Fruit fly (Drosophila melanogaster) whole organism, embryonic: ENCODE results near the gene CG8369.

Experiments
- ATbp ChIP-seq: fragments of 200-800 bp; sonication (Bioruptor generic); optimal IDR thresholded peaks from 2 replicates; lab custom pipeline; 2017; ENCODE audit warnings: missing biosample characterization, mild to moderate bottlenecking, missing genetic modification characterization, missing genetic modification reagents
- Bdp1 ChIP-seq: fragments of 200-800 bp; sonication (Bioruptor generic); optimal IDR thresholded peaks from 3 replicates; lab custom pipeline; 2016; ENCODE audit warnings: missing biosample characterization, missing genetic modification characterization
- CG12391 ChIP-seq: fragments of 200-800 bp; sonication (Bioruptor generic); optimal IDR thresholded peaks from 3 replicates; lab custom pipeline; 2018; ENCODE audit warnings: missing biosample characterization, mild to moderate bottlenecking, missing genetic modification characterization, moderate library complexity
- CG13296 ChIP-seq: fragments of 200-800 bp; sonication (Bioruptor generic); optimal IDR thresholded peaks from 3 replicates; lab custom pipeline; 2018; ENCODE audit warnings: missing biosample characterization, mild to moderate bottlenecking, missing genetic modification characterization
- CG13775 ChIP-seq: fragments of 200-800 bp; sonication (Bioruptor generic); optimal IDR thresholded peaks from 3 replicates; lab custom pipeline; 2017; ENCODE audit warnings: missing biosample characterization, mild to moderate bottlenecking, missing genetic modification characterization
- CG14014 ChIP-seq: fragments of 200-800 bp; sonication (Bioruptor generic); IDR thresholded peaks from 2 replicates; pipeline ENCODE4 v1.3.6; 2022; ENCODE audit warnings: missing biosample characterization, missing genetic modification characterization
- CG1529 ChIP-seq: fragments of 200-800 bp; sonication (Bioruptor generic); optimal IDR thresholded peaks from 3 replicates; lab custom pipeline; 2018; ENCODE audit warnings: missing biosample characterization, missing genetic modification characterization
- CG15601 ChIP-seq: fragments of 200-800 bp; sonication (Bioruptor generic); optimal IDR thresholded peaks from 3 replicates; lab custom pipeline; 2019; ENCODE audit warnings: missing biosample characterization, mild to moderate bottlenecking, missing genetic modification characterization, moderate library complexity
- CG16863 ChIP-seq: fragments of 200-800 bp; sonication (Bioruptor generic); optimal IDR thresholded peaks from 3 replicates; lab custom pipeline; 2016; ENCODE audit warnings: missing biosample characterization, missing genetic modification characterization
- CG2202 ChIP-seq: fragments of 200-800 bp; sonication (Bioruptor generic); optimal IDR thresholded peaks from 2 replicates; lab custom pipeline; 2018; ENCODE audit warnings: missing biosample characterization, mild to moderate bottlenecking, missing genetic modification characterization
- CG31224 ChIP-seq: fragments of 200-800 bp; sonication (Bioruptor generic); IDR thresholded peaks from 2 replicates; pipeline ENCODE4 v1.3.6; 2022; ENCODE audit warnings: missing biosample characterization, missing genetic modification characterization
- CG3407 ChIP-seq: fragments of 200-800 bp; sonication (Bioruptor generic); optimal IDR thresholded peaks from 2 replicates; lab custom pipeline; 2018; ENCODE audit warnings: missing biosample characterization, mild to moderate bottlenecking, missing genetic modification characterization
- CG42726 ChIP-seq: fragments of 200-800 bp; sonication (Bioruptor generic); IDR thresholded peaks from 2 replicates; pipeline ENCODE4 v1.3.6; 2022; ENCODE audit warnings: missing biosample characterization, missing genetic modification characterization; ENCODE audit not compliant: partially characterized antibody
- CG4617 ChIP-seq: fragments of 200-800 bp; sonication (Bioruptor generic); optimal IDR thresholded peaks from 3 replicates; lab custom pipeline; 2016; ENCODE audit warnings: missing biosample characterization, missing genetic modification characterization, borderline replicate concordance
- CG4820 ChIP-seq: fragments of 200-800 bp; sonication (Bioruptor generic); optimal IDR thresholded peaks from 3 replicates; lab custom pipeline; 2016; ENCODE audit warnings: missing biosample characterization, missing genetic modification characterization
- CG8765 ChIP-seq: fragments of 200-800 bp; sonication (Bioruptor generic); IDR thresholded peaks from 2 replicates; pipeline ENCODE4 v1.3.6; 2022; ENCODE audit warnings: missing biosample characterization, missing genetic modification characterization
- CG9727 ChIP-seq: fragments of 200-800 bp; sonication (Bioruptor generic); optimal IDR thresholded peaks from 3 replicates; lab custom pipeline; 2017; ENCODE audit warnings: missing biosample characterization, mild to moderate bottlenecking, missing genetic modification characterization
- CHES-1-like ChIP-seq: fragments of 200-800 bp; sonication (Bioruptor generic); optimal IDR thresholded peaks from 2 replicates; lab custom pipeline; 2016; ENCODE audit warnings: missing biosample characterization, missing genetic modification characterization
- CkIIα-i1 ChIP-seq: fragments of 200-800 bp; sonication (Bioruptor generic); IDR thresholded peaks from 2 replicates; pipeline ENCODE4 v1.3.6; 2022; ENCODE audit warnings: missing biosample characterization, missing genetic modification characterization
- HmgD ChIP-seq: fragments of 200-800 bp; sonication (Bioruptor generic); optimal IDR thresholded peaks from 3 replicates; lab custom pipeline; 2016; ENCODE audit warnings: missing biosample characterization, missing genetic modification characterization
- Hsf ChIP-seq: fragments of 200-800 bp; sonication (Bioruptor generic); optimal IDR thresholded peaks from 3 replicates; lab custom pipeline; 2016; ENCODE audit warnings: missing biosample characterization, missing genetic modification characterization
- NC2β ChIP-seq: fragments of 200-800 bp; sonication (Bioruptor generic); optimal IDR thresholded peaks from 2 replicates; lab custom pipeline; 2016; ENCODE audit warnings: missing biosample characterization, missing genetic modification characterization
- NK7.1 ChIP-seq: fragments of 200-800 bp; sonication (Bioruptor generic); optimal IDR thresholded peaks from 3 replicates; lab custom pipeline; 2016; ENCODE audit warnings: missing biosample characterization, missing genetic modification characterization
- NfI ChIP-seq: fragments of 200-800 bp; sonication (Bioruptor generic); optimal IDR thresholded peaks from 3 replicates; lab custom pipeline; 2018; ENCODE audit warnings: missing biosample characterization, mild to moderate bottlenecking, missing genetic modification characterization, moderate library complexity
- Sox102F ChIP-seq: fragments of 200-800 bp; sonication (Bioruptor generic); optimal IDR thresholded peaks from 2 replicates; lab custom pipeline; 2018; ENCODE audit warnings: missing biosample characterization, mild to moderate bottlenecking, missing genetic modification characterization, moderate library complexity
- Stat92E ChIP-seq, 3 experiments: fragments of >200 bp in 2 of 3; fragments of 200-800 bp in 1 of 3; sonication (Bioruptor generic) in 1 of 3; optimal IDR thresholded peaks; 2 replicates each; lab custom pipeline; 2017 to 2019; ENCODE audit warnings: missing biosample characterization in 3 of 3, missing genetic modification characterization in 3 of 3, mild to moderate bottlenecking in 1 of 3, moderate library complexity in 1 of 3
- ab ChIP-seq: fragments of 200-800 bp; sonication (Bioruptor generic); optimal IDR thresholded peaks from 2 replicates; lab custom pipeline; 2016; ENCODE audit warnings: missing biosample characterization, missing genetic modification characterization
- amos ChIP-seq: fragments of 200-800 bp; sonication (Bioruptor generic); IDR thresholded peaks from 2 replicates; pipeline ENCODE4 v1.3.6; 2022; ENCODE audit warnings: missing biosample characterization, missing genetic modification characterization; ENCODE audit not compliant: partially characterized antibody
- az2 ChIP-seq: fragments of 200-800 bp; sonication (Bioruptor generic); optimal IDR thresholded peaks from 3 replicates; lab custom pipeline; 2016; ENCODE audit warnings: missing biosample characterization, missing genetic modification characterization
- corto ChIP-seq: fragments of 200-800 bp; sonication (Bioruptor generic); optimal IDR thresholded peaks from 2 replicates; lab custom pipeline; 2016; ENCODE audit warnings: missing biosample characterization, mild to moderate bottlenecking, missing genetic modification characterization, moderate library complexity
- croc ChIP-seq: fragments of 200-800 bp; sonication (Bioruptor generic); conservative IDR thresholded peaks from 3 replicates; pipeline ENCODE4 v1.3.6; 2022; ENCODE audit warnings: missing biosample characterization, missing genetic modification characterization
- cwo ChIP-seq: fragments of 200-800 bp; sonication (Bioruptor generic); optimal IDR thresholded peaks from 3 replicates; lab custom pipeline; 2017; ENCODE audit warnings: missing biosample characterization, missing genetic modification characterization, mild to moderate bottlenecking, moderate library complexity, missing genetic modification reagents
- da ChIP-seq: fragments of 200-800 bp; sonication (Bioruptor generic); optimal IDR thresholded peaks from 2 replicates; lab custom pipeline; 2016; ENCODE audit warnings: missing biosample characterization, missing genetic modification characterization
- dimm ChIP-seq: fragments of 200-800 bp; sonication (Bioruptor generic); IDR thresholded peaks from 2 replicates; pipeline ENCODE4 v1.3.6; 2022; ENCODE audit warnings: missing biosample characterization, missing genetic modification characterization
- gsb ChIP-seq: fragments of 200-800 bp; sonication (Bioruptor generic); IDR thresholded peaks from 2 replicates; pipeline ENCODE4 v1.3.6; 2022; ENCODE audit warnings: missing biosample characterization, missing genetic modification characterization
- mirr ChIP-seq: fragments of 200-800 bp; sonication (Bioruptor generic); optimal IDR thresholded peaks from 3 replicates; lab custom pipeline; 2018; ENCODE audit warnings: missing biosample characterization, mild to moderate bottlenecking, missing genetic modification characterization
- otp ChIP-seq: fragments of 200-800 bp; sonication (Bioruptor generic); IDR thresholded peaks from 3 replicates; pipeline ENCODE4, ENCODE4 v1.3.6; 2022; ENCODE audit warnings: missing biosample characterization, missing genetic modification characterization
- pb ChIP-seq: fragments of 200-800 bp; sonication (Bioruptor generic); optimal IDR thresholded peaks from 3 replicates; lab custom pipeline; 2016; ENCODE audit warnings: missing biosample characterization, missing genetic modification characterization
- pnt ChIP-seq: fragments of 200-800 bp; sonication (Bioruptor generic); optimal IDR thresholded peaks from 3 replicates; lab custom pipeline; 2016; ENCODE audit warnings: missing biosample characterization, missing genetic modification characterization
- pros ChIP-seq: fragments of 200-800 bp; sonication (Bioruptor generic); optimal IDR thresholded peaks from 3 replicates; lab custom pipeline; 2019; ENCODE audit warnings: missing biosample characterization, mild to moderate bottlenecking, missing genetic modification characterization, moderate library complexity
- row ChIP-seq: fragments of 200-800 bp; sonication (Bioruptor generic); IDR thresholded peaks from 3 replicates; pipeline ENCODE4 v1.3.6; 2022; ENCODE audit warnings: missing biosample characterization, missing genetic modification characterization
- run ChIP-seq: fragments of 200-800 bp; sonication (Bioruptor generic); optimal IDR thresholded peaks from 3 replicates; lab custom pipeline; 2018; ENCODE audit warnings: missing biosample characterization, mild to moderate bottlenecking, missing genetic modification characterization
- seq ChIP-seq: fragments of 200-800 bp; sonication (Bioruptor generic); IDR thresholded peaks from 2 replicates; pipeline ENCODE4 v1.3.6; 2022; ENCODE audit warnings: missing biosample characterization, missing genetic modification characterization
- slou ChIP-seq: fragments of 200-800 bp; sonication (Bioruptor generic); optimal IDR thresholded peaks from 3 replicates; lab custom pipeline; 2016; ENCODE audit warnings: missing biosample characterization, missing genetic modification characterization
- sob ChIP-seq: fragments of 200-800 bp; sonication (Bioruptor generic); IDR thresholded peaks from 2 replicates; pipeline ENCODE4 v1.3.6; 2022; ENCODE audit warnings: missing biosample characterization, missing genetic modification characterization
- stwl ChIP-seq: fragments of 200-800 bp; sonication (Bioruptor generic); optimal IDR thresholded peaks from 3 replicates; lab custom pipeline; 2018; ENCODE audit warnings: missing biosample characterization, mild to moderate bottlenecking, missing genetic modification characterization, moderate library complexity
- tio ChIP-seq: fragments of 200-800 bp; sonication (Bioruptor generic); optimal IDR thresholded peaks from 2 replicates; lab custom pipeline; 2017; ENCODE audit warnings: missing biosample characterization, missing genetic modification characterization, inconsistent platforms
- tna ChIP-seq: fragments of 200-800 bp; sonication (Bioruptor generic); IDR thresholded peaks from 2 replicates; pipeline ENCODE4 v1.3.6; 2022; ENCODE audit warnings: missing biosample characterization, missing genetic modification characterization; ENCODE audit not compliant: partially characterized antibody
- ttk ChIP-seq: fragments of 200-800 bp; sonication (Bioruptor generic); IDR thresholded peaks from 2 replicates; pipeline ENCODE4 v2.1.2; 2022; ENCODE audit warnings: missing biosample characterization, missing genetic modification characterization
- tup ChIP-seq: fragments of 200-800 bp; sonication (Bioruptor generic); optimal IDR thresholded peaks from 2 replicates; lab custom pipeline; 2016; ENCODE audit warnings: missing biosample characterization, mild to moderate bottlenecking, missing genetic modification characterization, moderate library complexity
- unpg ChIP-seq: fragments of 200-800 bp; sonication (Bioruptor generic); optimal IDR thresholded peaks from 3 replicates; lab custom pipeline; 2018; ENCODE audit warnings: missing biosample characterization, mild to moderate bottlenecking, missing genetic modification characterization, moderate library complexity

CG8369 gene

dm6 chr3R:8784788-8785187, 37.0 kb upstream of the CG8369 start (continued):
- TF ChIP-seq CG15601 (tag; lab: Kevin White, UChicago) (no peak), CG31224 (GFP tag; lab: Robert Waterston, UW) (peak; percentile 47; the same call in 1 of the 2 replicates), CG16863 (GFP tag; lab: Kevin White, UChicago) (peak; percentile 25), ATbp (GFP tag; lab: Kevin White, UChicago) (peak; percentile 12), CHES-1-like (GFP tag; lab: Kevin White, UChicago) (no peak), corto (GFP tag; lab: Kevin White, UChicago) (no peak), CG4617 (no peak), otp (GFP tag; lab: Robert Waterston, UW) (peak; percentile 36; the same call in 1 of the 3 replicates), croc (GFP tag; lab: Robert Waterston, UW) (no peak), CG13296 (GFP tag; lab: Kevin White, UChicago) (no peak), CG14014 (GFP tag; lab: Robert Waterston, UW) (peak; percentile 66; the same call in 1 of the 2 replicates), tio (peak; percentile 29), az2 (no peak), sob (GFP tag; lab: Robert Waterston, UW) (peak; percentile 64), CG12391 (tag; lab: Kevin White, UChicago) (no peak), CG2202 (no peak), HmgD (no peak), NfI (GFP tag; lab: Kevin White, UChicago) (peak; percentile 22), CG42726 (GFP tag; lab: Robert Waterston, UW) (no peak), CG8765 (GFP tag; lab: Robert Waterston, UW) (no peak), row (GFP tag; lab: Robert Waterston, UW) (peak; percentile 78), CG13775 (GFP tag; lab: Kevin White, UChicago) (no peak), slou (GFP tag; lab: Kevin White, UChicago) (no peak), seq (GFP tag; lab: Robert Waterston, UW) (peak; percentile 31; the same call in 1 of the 2 replicates), da (GFP tag; lab: Kevin White, UChicago) (no peak), ab (GFP tag; lab: Kevin White, UChicago) (no peak), amos (no peak), CG4820 (no peak), gsb (GFP tag; lab: Robert Waterston, UW) (no peak), Sox102F (GFP tag; lab: Kevin White, UChicago) (peak; percentile 65), CG9727 (GFP tag; lab: Kevin White, UChicago) (peak; percentile 38), run (tag; lab: Kevin White, UChicago) (no peak), stwl (tag; lab: Kevin White, UChicago) (no peak), NC2β (GFP tag; lab: Kevin White, UChicago) (no peak), cwo (GFP tag; lab: Kevin White, UChicago) (no peak), tna (GFP tag; lab: Robert Waterston, UW) (no peak), Stat92E (GFP tag; optimal IDR thresholded peaks at IDR 0.05; lab: Kevin White, UChicago) (no peak), Hsf (GFP tag; lab: Kevin White, UChicago) (peak; percentile 43), NK7.1 (GFP tag; lab: Kevin White, UChicago) (no peak), Bdp1 (GFP tag; lab: Kevin White, UChicago) (no peak), pros (GFP tag; lab: Kevin White, UChicago) (no peak), unpg (GFP tag; lab: Kevin White, UChicago) (no peak), pb (GFP tag; lab: Kevin White, UChicago) (peak; percentile 3), dimm (GFP tag; lab: Robert Waterston, UW) (no peak), ttk (GFP tag; lab: Robert Waterston, UW) (peak; percentile 27; the same call in 1 of the 2 replicates), CkIIα-i1 (no peak), mirr (GFP tag; lab: Kevin White, UChicago) (no peak), CG1529 (GFP tag; lab: Kevin White, UChicago) (no peak), CG3407 (GFP tag; lab: Kevin White, UChicago) (no peak), pnt (GFP tag; lab: Kevin White, UChicago) (peak; percentile 53), tup (GFP tag; lab: Kevin White, UChicago) (no peak)
